Worm (Caenorhabditis elegans) whole organism, L3 larva: ENCODE results near the gene pho-14.

Source experiments
- ceh-16 ChIP-seq: sonication (generic microtip); optimal IDR thresholded peaks from 2 replicates; lab custom pipeline; 2017; ENCODE audit warnings: missing biosample characterization, missing genetic modification characterization
- egl-27 ChIP-seq: sonication (generic microtip); optimal IDR thresholded peaks from 4 replicates; lab custom pipeline; 2017; ENCODE audit warnings: missing biosample characterization, missing genetic modification reagents, missing genetic modification characterization
- jun-1 ChIP-seq: fragments of 150-350 bp; optimal IDR thresholded peaks from 2 replicates; lab custom pipeline; 2014; ENCODE audit warnings: missing biosample characterization, missing genetic modification reagents, missing genetic modification characterization
- lin-15B ChIP-seq: fragments of 150-350 bp; optimal IDR thresholded peaks from 2 replicates; lab custom pipeline; 2014; ENCODE audit warnings: missing biosample characterization, missing genetic modification characterization
- nfya-1 ChIP-seq: sonication (generic microtip); optimal IDR thresholded peaks from 2 replicates; lab custom pipeline; 2017; ENCODE audit warnings: missing genetic modification characterization, mild to moderate bottlenecking, missing compliant biosample characterization, antibody characterized with exemption, moderate library complexity; ENCODE audit not compliant: insufficient read depth
- nhr-237 ChIP-seq: fragments of 150-350 bp; optimal IDR thresholded peaks from 2 replicates; lab custom pipeline; 2014; ENCODE audit warnings: missing biosample characterization, missing genetic modification characterization
- nhr-43 ChIP-seq: sonication (generic microtip); optimal IDR thresholded peaks from 2 replicates; lab custom pipeline; 2016; ENCODE audit warnings: mild to moderate bottlenecking, missing genetic modification characterization, missing compliant biosample characterization; ENCODE audit not compliant: poor library complexity, severe bottlenecking
- unc-62 ChIP-seq: fragments of 150-350 bp; sonication (generic microtip); optimal IDR thresholded peaks from 4 replicates; lab custom pipeline; 2014; ENCODE audit warnings: missing biosample characterization, missing genetic modification reagents, missing genetic modification characterization

DNA sequence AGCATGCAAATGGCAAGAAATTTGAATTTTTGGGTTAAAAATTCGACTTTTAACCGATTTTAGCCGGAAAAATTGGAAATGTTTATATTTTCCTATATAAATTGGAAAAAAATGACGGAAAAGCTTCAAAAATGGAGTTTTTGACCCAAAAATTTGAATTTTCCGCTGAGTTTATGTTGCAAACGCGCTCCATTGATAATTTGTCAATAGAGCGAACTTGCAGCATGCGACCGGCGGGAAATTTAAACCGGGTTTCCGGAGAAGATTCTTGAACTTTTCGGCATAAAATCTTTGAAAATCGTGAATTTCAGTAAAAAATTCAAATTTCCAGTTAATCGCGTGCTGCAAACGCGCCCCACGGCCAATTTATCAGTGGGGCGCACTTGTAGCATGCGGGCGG lies 30.7 kb upstream of the pho-14 start:
- TF ChIP-seq nhr-43 (tag; lab: Kevin White, UChicago): no peak
- no peak for TF ChIP-seq nfya-1 (tag; lab: Kevin White, UChicago)
- no peak for TF ChIP-seq nhr-237 (tag; lab: Kevin White, UChicago)
- no peak for TF ChIP-seq jun-1 (tag; lab: Kevin White, UChicago)
- TF ChIP-seq lin-15B (tag; lab: Kevin White, UChicago): no peak
- TF ChIP-seq unc-62 (GFP tag; lab: Kevin White, UChicago): no peak
- TF ChIP-seq ceh-16 (tag; lab: Kevin White, UChicago): no peak
- no peak for TF ChIP-seq egl-27 (tag; lab: Kevin White, UChicago)
